Fruit fly (Drosophila melanogaster): ENCODE results near the gene CG9302.

The CG9302 gene

DNA sequence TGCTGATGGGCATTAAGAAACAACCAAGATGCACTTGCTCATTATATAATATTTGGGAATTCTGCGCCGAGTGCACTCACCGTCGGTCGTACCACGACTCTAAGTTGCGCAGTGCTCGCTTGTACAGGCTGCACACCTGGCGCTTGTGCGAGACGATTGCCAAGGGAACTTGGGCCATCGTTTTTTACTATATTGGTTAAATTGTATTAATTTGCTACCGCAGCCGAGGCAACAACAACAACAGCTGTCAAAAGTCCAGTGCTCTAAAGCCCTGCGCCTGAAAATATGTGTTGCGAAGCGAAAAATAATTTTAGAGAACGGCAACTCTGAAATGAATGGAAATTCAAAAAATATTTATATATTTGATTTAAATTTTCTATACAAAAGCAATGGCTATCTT is 7.6 kb downstream of the CG9302 start, which contains the start of gene ND-B22:
Gene ND-B22, minus strand, starts transcription at position 349 of the 400 bp plus-strand sequence.
- TF ChIP-seq Myc (optimal IDR thresholded peaks at IDR 0.05) = no peak
- peak; percentile 23 for TF ChIP-seq ey (GFP tag; optimal IDR thresholded peaks at IDR 0.05)
- TF ChIP-seq Sp1 (GFP tag; optimal IDR thresholded peaks at IDR 0.05) = peak; percentile 28
- TF ChIP-seq CG9705 (GFP tag; optimal IDR thresholded peaks at IDR 0.05) = peak; percentile 42
- peak in 1 of 2 experiments; percentile 65 for TF ChIP-seq foxo (GFP tag; optimal IDR thresholded peaks at IDR 0.05)
- TF ChIP-seq h (GFP tag; optimal IDR thresholded peaks at IDR 0.05) = peak; percentile 69
- TF ChIP-seq Hr83 (GFP tag; optimal IDR thresholded peaks at IDR 0.05; ENCODE audit: poor library complexity, severe bottlenecking) = peak; percentile 86
- no peak for TF ChIP-seq Abd-B (GFP tag; optimal IDR thresholded peaks at IDR 0.05)
- no peak for TF ChIP-seq Mio (GFP tag; optimal IDR thresholded peaks at IDR 0.05)
- peak; percentile 47 for TF ChIP-seq Jra (GFP tag; optimal IDR thresholded peaks at IDR 0.05)
- TF ChIP-seq HLH106 (tag; optimal IDR thresholded peaks at IDR 0.05) = peak; percentile 46
- TF ChIP-seq Hr78 (GFP tag; optimal IDR thresholded peaks at IDR 0.05) = no peak
- TF ChIP-seq rgr (GFP tag; optimal IDR thresholded peaks at IDR 0.05) = peak; percentile 75
- TF ChIP-seq dsf (GFP tag; optimal IDR thresholded peaks at IDR 0.05; ENCODE audit: borderline replicate concordance) = peak; percentile 19
- TF ChIP-seq tai (GFP tag; optimal IDR thresholded peaks at IDR 0.05) = no peak
- TF ChIP-seq sv (GFP tag; optimal IDR thresholded peaks at IDR 0.05) = peak; percentile 26
- TF ChIP-seq woc (GFP tag; optimal IDR thresholded peaks at IDR 0.05) = peak; percentile 19
- peak; percentile 30 for TF ChIP-seq fru (GFP tag; optimal IDR thresholded peaks at IDR 0.05)
- peak; percentile 50 for TF ChIP-seq sage (GFP tag; optimal IDR thresholded peaks at IDR 0.05)
- peak; percentile 40 for TF ChIP-seq br (GFP tag; optimal IDR thresholded peaks at IDR 0.05)
- TF ChIP-seq psq (GFP tag; optimal IDR thresholded peaks at IDR 0.05) = peak; percentile 29
- peak; percentile 28 for TF ChIP-seq OdsH (GFP tag; optimal IDR thresholded peaks at IDR 0.05)
- TF ChIP-seq dl (GFP tag; optimal IDR thresholded peaks at IDR 0.05; ENCODE audit: insufficient read depth in 1 of 2, partially characterized antibody in 2 of 2) = no peak
- TF ChIP-seq Dfd (GFP tag; optimal IDR thresholded peaks at IDR 0.05) = no peak
- TF ChIP-seq brk (GFP tag; optimal IDR thresholded peaks at IDR 0.05) = no peak
- no peak for TF ChIP-seq lola (GFP tag; optimal IDR thresholded peaks at IDR 0.05)
- TF ChIP-seq usp (GFP tag; optimal IDR thresholded peaks at IDR 0.05) = no peak
- no peak for TF ChIP-seq pan (optimal IDR thresholded peaks at IDR 0.05)
- TF ChIP-seq CrebA (GFP tag; optimal IDR thresholded peaks at IDR 0.05; ENCODE audit: borderline replicate concordance) = no peak
- TF ChIP-seq Rel (GFP tag; optimal IDR thresholded peaks at IDR 0.05) = no peak
- no peak for TF ChIP-seq Rel (tag; optimal IDR thresholded peaks at IDR 0.05)
- TF ChIP-seq GATAd (GFP tag; optimal IDR thresholded peaks at IDR 0.05) = peak; percentile 16
- TF ChIP-seq Hnf4 (GFP tag; optimal IDR thresholded peaks at IDR 0.05) = peak; percentile 80

DNA sequence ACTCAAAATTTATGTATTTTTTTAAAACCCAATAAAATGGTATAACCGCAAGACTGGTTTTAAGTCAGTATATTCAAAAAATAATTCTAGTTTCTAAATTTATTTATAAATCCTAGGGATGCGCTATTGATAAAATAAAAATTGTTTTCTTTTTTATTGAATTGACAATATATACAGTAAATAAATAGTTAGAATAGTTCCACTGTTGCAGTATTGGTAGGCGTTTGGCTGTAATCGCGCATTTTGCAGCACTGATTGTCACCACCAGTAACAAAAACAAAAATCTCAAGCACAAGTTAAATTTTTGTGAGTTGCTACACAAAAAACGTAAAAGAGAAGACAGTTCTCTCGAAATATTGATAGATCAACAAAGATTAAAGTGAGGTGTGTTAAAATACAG is 9.4 kb downstream of the CG9302 start, which contains the start of gene CG31855:
Gene CG31855, plus strand, starts transcription at position 265 of the 400 bp plus-strand sequence.
- TF ChIP-seq Hnf4 (GFP tag; optimal IDR thresholded peaks at IDR 0.05) = peak; percentile 95
- TF ChIP-seq Hr83 (GFP tag; optimal IDR thresholded peaks at IDR 0.05; ENCODE audit: poor library complexity, severe bottlenecking) = peak; percentile 96
- TF ChIP-seq Abd-B (GFP tag; optimal IDR thresholded peaks at IDR 0.05) = no peak
- peak; percentile 83 for TF ChIP-seq sage (GFP tag; optimal IDR thresholded peaks at IDR 0.05)
- no peak for TF ChIP-seq N (GFP tag; optimal IDR thresholded peaks at IDR 0.05)
- peak; percentile 85 for TF ChIP-seq Jra (GFP tag; optimal IDR thresholded peaks at IDR 0.05)
- TF ChIP-seq Rel (GFP tag; optimal IDR thresholded peaks at IDR 0.05) = no peak
- peak; percentile 61 for TF ChIP-seq Rel (tag; optimal IDR thresholded peaks at IDR 0.05)
- peak; percentile 85 for TF ChIP-seq dsf (GFP tag; optimal IDR thresholded peaks at IDR 0.05; ENCODE audit: borderline replicate concordance)
- TF ChIP-seq foxo (GFP tag; optimal IDR thresholded peaks at IDR 0.05) = peak in 1 of 2 experiments; percentile 90
- TF ChIP-seq fru (GFP tag; optimal IDR thresholded peaks at IDR 0.05) = peak; percentile 83
- TF ChIP-seq ey (GFP tag; optimal IDR thresholded peaks at IDR 0.05) = peak; percentile 71
- TF ChIP-seq Vsx2 (GFP tag; optimal IDR thresholded peaks at IDR 0.05; ENCODE audit: partially characterized antibody) = no peak
- TF ChIP-seq usp (GFP tag; optimal IDR thresholded peaks at IDR 0.05) = no peak
- peak; percentile 78 for TF ChIP-seq HLH106 (tag; optimal IDR thresholded peaks at IDR 0.05)
- TF ChIP-seq Hr78 (GFP tag; optimal IDR thresholded peaks at IDR 0.05) = no peak
- TF ChIP-seq Dfd (GFP tag; optimal IDR thresholded peaks at IDR 0.05) = no peak
- TF ChIP-seq jim (GFP tag; optimal IDR thresholded peaks at IDR 0.05) = peak; percentile 44
- no peak for TF ChIP-seq pan (optimal IDR thresholded peaks at IDR 0.05)
- TF ChIP-seq CG9705 (GFP tag; optimal IDR thresholded peaks at IDR 0.05) = peak; percentile 68
- peak; percentile 48 for TF ChIP-seq dmrt93B (GFP tag; optimal IDR thresholded peaks at IDR 0.05)
- peak; percentile 67 for TF ChIP-seq GATAd (GFP tag; optimal IDR thresholded peaks at IDR 0.05)
- peak; percentile 81 for TF ChIP-seq sv (GFP tag; optimal IDR thresholded peaks at IDR 0.05)
- no peak for TF ChIP-seq CrebA (GFP tag; optimal IDR thresholded peaks at IDR 0.05; ENCODE audit: borderline replicate concordance)
- peak; percentile 90 for TF ChIP-seq rgr (GFP tag; optimal IDR thresholded peaks at IDR 0.05)
- peak; percentile 89 for TF ChIP-seq h (GFP tag; optimal IDR thresholded peaks at IDR 0.05)
- no peak for TF ChIP-seq dl (GFP tag; optimal IDR thresholded peaks at IDR 0.05; ENCODE audit: insufficient read depth in 1 of 2, partially characterized antibody in 2 of 2)
- TF ChIP-seq br (GFP tag; optimal IDR thresholded peaks at IDR 0.05) = peak; percentile 83
- no peak for TF ChIP-seq tai (GFP tag; optimal IDR thresholded peaks at IDR 0.05)
- TF ChIP-seq Mio (GFP tag; optimal IDR thresholded peaks at IDR 0.05) = no peak
- TF ChIP-seq Myc (optimal IDR thresholded peaks at IDR 0.05) = no peak
- peak; percentile 88 for TF ChIP-seq brk (GFP tag; optimal IDR thresholded peaks at IDR 0.05)
- no peak for TF ChIP-seq Dif (GFP tag; optimal IDR thresholded peaks at IDR 0.05; ENCODE audit: partially characterized antibody)
- peak; percentile 75 for TF ChIP-seq psq (GFP tag; optimal IDR thresholded peaks at IDR 0.05)
- peak; percentile 83 for TF ChIP-seq OdsH (GFP tag; optimal IDR thresholded peaks at IDR 0.05)
- TF ChIP-seq Sp1 (GFP tag; optimal IDR thresholded peaks at IDR 0.05) = peak; percentile 80
- TF ChIP-seq woc (GFP tag; optimal IDR thresholded peaks at IDR 0.05) = peak; percentile 84
- TF ChIP-seq CG32264 (GFP tag; optimal IDR thresholded peaks at IDR 0.05) = peak; percentile 5
- no peak for TF ChIP-seq lola (GFP tag; optimal IDR thresholded peaks at IDR 0.05)
